Fruit fly (Drosophila melanogaster): ENCODE data around the gene Notum.

- no peak for TF ChIP-seq CG1620 (GFP tag; optimal IDR thresholded peaks at IDR 0.05)
- no peak for TF ChIP-seq CG5204 (GFP tag; optimal IDR thresholded peaks at IDR 0.05)
- no peak for TF ChIP-seq Crg-1 (GFP tag; optimal IDR thresholded peaks at IDR 0.05)
Observed at dm6 chr3L:16056101-16056891, 33.0 kb downstream of the Notum start.
